Worm (Caenorhabditis elegans) whole organism, L1 larva: ENCODE data around the gene srh-131.

Source experiments
- ces-1 ChIP-seq: fragments of 150-350 bp; optimal IDR thresholded peaks from 2 replicates; lab custom pipeline; 2014; ENCODE audit warnings: missing biosample characterization, missing genetic modification reagents, missing genetic modification characterization
- sptf-1 ChIP-seq: fragments of 150-350 bp; optimal IDR thresholded peaks from 2 replicates; lab custom pipeline; 2014; ENCODE audit warnings: missing biosample characterization, missing genetic modification characterization
- zag-1 ChIP-seq: fragments of 150-350 bp; optimal IDR thresholded peaks from 2 replicates; lab custom pipeline; 2014; ENCODE audit warnings: missing biosample characterization, missing genetic modification characterization
- zip-4 ChIP-seq: fragments of 200-800 bp; sonication (Bioruptor generic); optimal IDR thresholded peaks from 2 replicates; lab custom pipeline; 2018; ENCODE audit warnings: mild to moderate bottlenecking, missing genetic modification characterization, moderate library complexity, missing compliant biosample characterization
- ztf-11 ChIP-seq, 2 experiments: sonication (generic microtip); optimal IDR thresholded peaks; 2 replicates each; lab custom pipeline; 2016 to 2017; ENCODE audit warnings: missing genetic modification characterization in 2 of 2, missing biosample characterization in 1 of 2, missing compliant biosample characterization in 1 of 2

DNA sequence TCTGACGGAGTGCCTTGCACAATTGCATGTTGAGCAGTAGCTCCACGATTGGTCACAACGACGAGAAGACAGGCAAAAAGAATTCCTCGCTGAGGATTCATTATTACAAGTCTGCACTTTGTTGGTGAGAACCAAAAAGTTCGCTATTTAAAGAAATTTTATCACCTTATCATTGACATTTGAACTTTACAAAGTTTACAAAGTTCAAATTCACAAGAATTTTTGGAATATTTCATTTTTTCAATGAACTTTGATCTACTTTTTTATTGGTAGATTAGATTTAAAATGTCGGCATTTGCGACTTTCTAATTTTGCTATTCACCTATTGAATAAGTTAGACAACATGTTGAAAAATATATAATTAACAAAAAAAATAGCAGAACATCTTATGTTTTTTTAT lies 21.0 kb downstream of the srh-131 start, which contains the start of gene F49H6.15:
- TF ChIP-seq sptf-1 (tag; lab: Kevin White, UChicago) = no peak
- no peak for TF ChIP-seq ces-1
- TF ChIP-seq ztf-11 (tag; optimal IDR thresholded peaks at IDR 0.05; lab: Kevin White, UChicago) = no peak
- no peak for TF ChIP-seq zip-4 (GFP tag; lab: Kevin White, UChicago)
- no peak for TF ChIP-seq zag-1 (tag; lab: Kevin White, UChicago)
